Worm (Caenorhabditis elegans) whole organism, mixed stage, embryonic: Measurements from ENCODE around the gene Y54E2A.10.

Source experiments
- nhr-76 ChIP-seq: sonication (generic microtip); optimal IDR thresholded peaks from 2 replicates; lab custom pipeline; 2017; ENCODE audit warnings: missing biosample characterization, missing genetic modification characterization
- pha-4 ChIP-seq: fragments of 150-350 bp; optimal IDR thresholded peaks from 2 replicates; lab custom pipeline; 2018; ENCODE audit warnings: missing biosample characterization, missing genetic modification reagents, missing genetic modification characterization
- unc-39 ChIP-seq: fragments of 150-350 bp; optimal IDR thresholded peaks from 2 replicates; lab custom pipeline; 2014; ENCODE audit warnings: missing biosample characterization, missing genetic modification characterization

DNA sequence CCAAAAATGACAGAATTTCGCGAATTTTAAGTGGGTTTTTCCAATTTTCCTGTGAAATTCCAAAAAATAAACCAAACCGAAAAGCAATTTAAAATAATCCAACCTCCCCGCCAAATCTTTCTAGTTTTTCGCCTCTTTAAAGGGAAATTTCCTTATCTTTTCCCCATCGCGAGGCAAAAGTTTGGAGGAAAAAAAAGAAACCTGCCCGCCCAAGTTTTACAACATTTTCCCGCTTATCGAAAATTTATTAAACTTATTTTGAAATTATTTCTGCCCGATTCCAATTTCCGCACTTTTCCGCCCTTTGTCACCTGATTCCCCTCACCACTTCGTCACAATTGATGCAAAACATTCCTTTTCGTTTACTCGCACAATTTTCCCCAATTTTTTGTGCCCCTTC lies 21.4 kb downstream of the Y54E2A.10 start, which contains the start of gene osta-3:
- no peak for TF ChIP-seq unc-39 (tag; lab: Kevin White, UChicago)
- no peak for TF ChIP-seq pha-4 (tag; lab: Kevin White, UChicago)
- no peak for TF ChIP-seq nhr-76 (tag; lab: Kevin White, UChicago)
